Fruit fly (Drosophila melanogaster) whole organism, embryonic: ENCODE results near the gene CG34298.

Experiments
- B-H1 ChIP-seq: fragments of 200-800 bp; sonication (Bioruptor generic); IDR thresholded peaks from 3 replicates; pipeline ENCODE4 v1.3.6; 2022; ENCODE audit warnings: missing biosample characterization, missing genetic modification characterization
- BEAF-32 ChIP-seq: fragments of 200-800 bp; sonication (Bioruptor generic); optimal IDR thresholded peaks from 3 replicates; lab custom pipeline; 2017; ENCODE audit warnings: missing biosample characterization, missing genetic modification characterization, mild to moderate bottlenecking, moderate library complexity, missing genetic modification reagents
- Blimp-1 ChIP-seq: fragments of 200-800 bp; sonication (Bioruptor generic); optimal IDR thresholded peaks from 3 replicates; lab custom pipeline; 2018; ENCODE audit warnings: missing biosample characterization, missing genetic modification characterization, mild to moderate bottlenecking, moderate library complexity, missing genetic modification reagents
- C15 ChIP-seq: fragments of 200-800 bp; sonication (Bioruptor generic); IDR thresholded peaks from 3 replicates; pipeline ENCODE4 v1.3.6; 2022; ENCODE audit warnings: missing biosample characterization, missing genetic modification characterization
- CG10366 ChIP-seq: fragments of 200-800 bp; sonication (Bioruptor generic); IDR thresholded peaks from 2 replicates; pipeline ENCODE4 v1.3.6; 2022; ENCODE audit warnings: missing biosample characterization, missing genetic modification characterization
- CG10979 ChIP-seq: fragments of 200-800 bp; sonication (Bioruptor generic); optimal IDR thresholded peaks from 2 replicates; lab custom pipeline; 2018; ENCODE audit warnings: missing biosample characterization, mild to moderate bottlenecking, missing genetic modification characterization, moderate library complexity
- CG11504 ChIP-seq: fragments of 200-800 bp; sonication (Bioruptor generic); optimal IDR thresholded peaks from 3 replicates; lab custom pipeline; 2019; ENCODE audit warnings: missing biosample characterization, mild to moderate bottlenecking, missing genetic modification characterization, moderate library complexity
- CG12659 ChIP-seq: fragments of 200-800 bp; sonication (Bioruptor generic); optimal IDR thresholded peaks from 3 replicates; lab custom pipeline; 2017; ENCODE audit warnings: mild to moderate bottlenecking, missing biosample characterization, missing genetic modification reagents, missing genetic modification characterization
- CG12744 ChIP-seq: fragments of 200-800 bp; sonication (Bioruptor generic); optimal IDR thresholded peaks from 2 replicates; lab custom pipeline; 2016; ENCODE audit warnings: missing biosample characterization, missing genetic modification characterization
- CG12942 ChIP-seq: fragments of 200-800 bp; sonication (Bioruptor generic); optimal IDR thresholded peaks from 3 replicates; lab custom pipeline; 2016; ENCODE audit warnings: missing biosample characterization, missing genetic modification characterization
- CG13296 ChIP-seq: fragments of 200-800 bp; sonication (Bioruptor generic); optimal IDR thresholded peaks from 3 replicates; lab custom pipeline; 2018; ENCODE audit warnings: missing biosample characterization, mild to moderate bottlenecking, missing genetic modification characterization
- CG1603 ChIP-seq: fragments of 200-800 bp; sonication (Bioruptor generic); optimal IDR thresholded peaks from 2 replicates; lab custom pipeline; 2019; ENCODE audit warnings: missing biosample characterization, mild to moderate bottlenecking, missing genetic modification characterization, moderate library complexity
- CG16779 ChIP-seq: fragments of 200-800 bp; sonication (Bioruptor generic); IDR thresholded peaks from 2 replicates; pipeline ENCODE4 v1.3.6; 2022; ENCODE audit warnings: missing biosample characterization, missing genetic modification characterization
- CG16813 ChIP-seq: fragments of 200-800 bp; sonication (Bioruptor generic); IDR thresholded peaks from 3 replicates; pipeline ENCODE4 v1.3.6; 2022; ENCODE audit warnings: missing biosample characterization, missing genetic modification characterization; ENCODE audit not compliant: partially characterized antibody
- CG17912 ChIP-seq: fragments of 200-800 bp; sonication (Bioruptor generic); optimal IDR thresholded peaks from 2 replicates; lab custom pipeline; 2018; ENCODE audit warnings: missing biosample characterization, mild to moderate bottlenecking, missing genetic modification characterization
- CG18599 ChIP-seq: fragments of 200-800 bp; sonication (Bioruptor generic); optimal IDR thresholded peaks from 3 replicates; lab custom pipeline; 2017; ENCODE audit warnings: missing biosample characterization, missing genetic modification characterization, mild to moderate bottlenecking, moderate library complexity, missing genetic modification reagents
- CG4617 ChIP-seq: fragments of 200-800 bp; sonication (Bioruptor generic); optimal IDR thresholded peaks from 3 replicates; lab custom pipeline; 2016; ENCODE audit warnings: missing biosample characterization, missing genetic modification characterization, borderline replicate concordance
- CG6175 ChIP-seq: fragments of 200-800 bp; sonication (Bioruptor generic); IDR thresholded peaks from 3 replicates; pipeline ENCODE4 v1.3.6; 2022; ENCODE audit warnings: missing biosample characterization, missing genetic modification characterization
- CG8281 ChIP-seq: fragments of 200-800 bp; sonication (Bioruptor generic); optimal IDR thresholded peaks from 2 replicates; lab custom pipeline; 2018; ENCODE audit warnings: missing biosample characterization, mild to moderate bottlenecking, missing genetic modification characterization, moderate library complexity
- CG8944 ChIP-seq: fragments of 200-800 bp; sonication (Bioruptor generic); optimal IDR thresholded peaks from 3 replicates; lab custom pipeline; 2016; ENCODE audit warnings: missing biosample characterization, missing genetic modification characterization
- CG9215 ChIP-seq: fragments of 200-800 bp; sonication (Bioruptor generic); IDR thresholded peaks from 2 replicates; pipeline ENCODE4 v1.3.6; 2022; ENCODE audit warnings: missing biosample characterization, missing genetic modification characterization
- D ChIP-seq, 2 experiments: fragments of 200-800 bp in 1 of 2; fragments of >200 bp in 1 of 2; sonication (Bioruptor generic) in 1 of 2; optimal IDR thresholded peaks; 2 replicates in 1 of 2; 3 replicates in 1 of 2; lab custom pipeline; 2017; ENCODE audit warnings: mild to moderate bottlenecking in 1 of 2, missing biosample characterization in 1 of 2, missing genetic modification characterization in 1 of 2, missing genetic modification reagents in 1 of 2
- Fer3 ChIP-seq: fragments of 200-800 bp; sonication (Bioruptor generic); optimal IDR thresholded peaks from 2 replicates; lab custom pipeline; 2018; ENCODE audit warnings: missing biosample characterization, mild to moderate bottlenecking, missing genetic modification characterization, moderate library complexity
- Gsc ChIP-seq: fragments of 200-800 bp; sonication (Bioruptor generic); IDR thresholded peaks from 2 replicates; pipeline ENCODE4 v1.3.6; 2022; ENCODE audit warnings: missing biosample characterization, missing genetic modification characterization
- Hr39 ChIP-seq: fragments of >200 bp; optimal IDR thresholded peaks from 2 replicates; lab custom pipeline; 2017
- Lhr ChIP-seq: fragments of 200-800 bp; sonication (Bioruptor generic); optimal IDR thresholded peaks from 3 replicates; lab custom pipeline; 2017; ENCODE audit warnings: mild to moderate bottlenecking, missing biosample characterization, missing genetic modification reagents, missing genetic modification characterization
- Myb ChIP-seq: fragments of 200-800 bp; sonication (Bioruptor generic); optimal IDR thresholded peaks from 2 replicates; lab custom pipeline; 2016; ENCODE audit warnings: missing biosample characterization, missing genetic modification characterization
- Oli ChIP-seq: fragments of 200-800 bp; sonication (Bioruptor generic); optimal IDR thresholded peaks from 2 replicates; lab custom pipeline; 2018; ENCODE audit warnings: missing biosample characterization, mild to moderate bottlenecking, missing genetic modification characterization, moderate library complexity
- Sry-β ChIP-seq: fragments of 200-800 bp; sonication (Bioruptor generic); optimal IDR thresholded peaks from 2 replicates; lab custom pipeline; 2018; ENCODE audit warnings: missing biosample characterization, mild to moderate bottlenecking, missing genetic modification characterization, moderate library complexity
- TFAM ChIP-seq: fragments of 200-800 bp; sonication (Bioruptor generic); optimal IDR thresholded peaks from 2 replicates; lab custom pipeline; 2017; ENCODE audit warnings: missing biosample characterization, missing genetic modification characterization, inconsistent platforms
- ab ChIP-seq: fragments of 200-800 bp; sonication (Bioruptor generic); optimal IDR thresholded peaks from 2 replicates; lab custom pipeline; 2016; ENCODE audit warnings: missing biosample characterization, missing genetic modification characterization
- bab2 ChIP-seq: fragments of 200-800 bp; sonication (Bioruptor generic); optimal IDR thresholded peaks from 2 replicates; lab custom pipeline; 2016; ENCODE audit warnings: missing biosample characterization, missing genetic modification characterization
- bigmax ChIP-seq: fragments of 200-800 bp; sonication (Bioruptor generic); optimal IDR thresholded peaks from 2 replicates; lab custom pipeline; 2018; ENCODE audit warnings: missing biosample characterization, mild to moderate bottlenecking, missing genetic modification characterization
- danr ChIP-seq: fragments of 200-800 bp; sonication (Bioruptor generic); IDR thresholded peaks from 2 replicates; pipeline ENCODE4 v1.3.6; 2022; ENCODE audit warnings: missing biosample characterization, missing genetic modification characterization
- ewg ChIP-seq: fragments of 200-800 bp; sonication (Bioruptor generic); optimal IDR thresholded peaks from 3 replicates; lab custom pipeline; 2017; ENCODE audit warnings: mild to moderate bottlenecking, missing biosample characterization, missing genetic modification reagents, missing genetic modification characterization
- fd102C ChIP-seq: fragments of 200-800 bp; sonication (Bioruptor generic); optimal IDR thresholded peaks from 2 replicates; lab custom pipeline; 2018; ENCODE audit warnings: missing biosample characterization, mild to moderate bottlenecking, missing genetic modification characterization, moderate library complexity
- gem ChIP-seq: fragments of 200-800 bp; sonication (Bioruptor generic); optimal IDR thresholded peaks from 2 replicates; lab custom pipeline; 2019; ENCODE audit warnings: missing biosample characterization, mild to moderate bottlenecking, missing genetic modification characterization, moderate library complexity
- hkb ChIP-seq, 2 experiments: fragments of 200-800 bp in 1 of 2; fragments of >200 bp in 1 of 2; sonication (Bioruptor generic) in 1 of 2; IDR thresholded peaks in 1 of 2; optimal IDR thresholded peaks in 1 of 2; 2 replicates each; pipeline versions ENCODE4 v1.3.6 to Lab custom; 2017 to 2022; ENCODE audit warnings: missing biosample characterization in 1 of 2, missing genetic modification characterization in 1 of 2
- ken ChIP-seq: fragments of 200-800 bp; sonication (Bioruptor generic); IDR thresholded peaks from 3 replicates; pipeline ENCODE4 v1.3.6; 2022; ENCODE audit warnings: missing biosample characterization, missing genetic modification characterization
- lmd ChIP-seq: fragments of 200-800 bp; sonication (Bioruptor generic); IDR thresholded peaks from 2 replicates; pipeline ENCODE4 v1.3.6; 2022; ENCODE audit warnings: missing biosample characterization, missing genetic modification characterization
- nmo ChIP-seq: fragments of 200-800 bp; sonication (Bioruptor generic); optimal IDR thresholded peaks from 2 replicates; lab custom pipeline; 2018; ENCODE audit warnings: missing biosample characterization, mild to moderate bottlenecking, missing genetic modification characterization, moderate library complexity
- ranshi ChIP-seq: fragments of 200-800 bp; sonication (Bioruptor generic); IDR thresholded peaks from 2 replicates; pipeline ENCODE4 v1.3.6; 2022; ENCODE audit warnings: missing biosample characterization, missing genetic modification characterization
- repo ChIP-seq: fragments of 200-800 bp; sonication (Bioruptor generic); optimal IDR thresholded peaks from 2 replicates; lab custom pipeline; 2016; ENCODE audit warnings: missing biosample characterization, missing genetic modification characterization
- sc ChIP-seq, 3 experiments: fragments of >200 bp in 2 of 3; fragments of 200-800 bp in 1 of 3; sonication (Bioruptor generic) in 1 of 3; optimal IDR thresholded peaks; 2 replicates in 2 of 3; 3 replicates in 1 of 3; lab custom pipeline; 2017; ENCODE audit warnings: mild to moderate bottlenecking in 1 of 3, missing biosample characterization in 1 of 3, missing genetic modification characterization in 1 of 3, missing genetic modification reagents in 1 of 3
- sens ChIP-seq: fragments of 200-800 bp; sonication (Bioruptor generic); peaks from one replicate; lab custom pipeline; 2016; ENCODE audit warnings: missing biosample characterization, missing genetic modification characterization
- sob ChIP-seq: fragments of 200-800 bp; sonication (Bioruptor generic); IDR thresholded peaks from 2 replicates; pipeline ENCODE4 v1.3.6; 2022; ENCODE audit warnings: missing biosample characterization, missing genetic modification characterization
- tna ChIP-seq: fragments of 200-800 bp; sonication (Bioruptor generic); IDR thresholded peaks from 2 replicates; pipeline ENCODE4 v1.3.6; 2022; ENCODE audit warnings: missing biosample characterization, missing genetic modification characterization; ENCODE audit not compliant: partially characterized antibody
- toy ChIP-seq: fragments of 200-800 bp; sonication (Bioruptor generic); IDR thresholded peaks from 2 replicates; pipeline ENCODE4 v1.3.6; 2022; ENCODE audit warnings: missing biosample characterization, missing genetic modification characterization
- trh ChIP-seq: fragments of 200-800 bp; sonication (Bioruptor generic); optimal IDR thresholded peaks from 2 replicates; lab custom pipeline; 2016; ENCODE audit warnings: missing biosample characterization, missing genetic modification characterization
- wor ChIP-seq: fragments of 200-800 bp; sonication (Bioruptor generic); IDR thresholded peaks from 2 replicates; pipeline ENCODE4 v1.3.6; 2022; ENCODE audit warnings: missing biosample characterization, missing genetic modification characterization

CG34298 gene

dm6 chr3R:29978595-29978994 lies 21.0 kb upstream of the CG34298 start (continued):
- TF ChIP-seq B-H1 (no peak), ken (GFP tag; lab: Robert Waterston, UW) (no peak), Sry-β (GFP tag; lab: Kevin White, UChicago) (no peak), ewg (GFP tag; lab: Kevin White, UChicago) (no peak), lmd (peak; percentile 53), CG13296 (GFP tag; lab: Kevin White, UChicago) (no peak), sob (GFP tag; lab: Robert Waterston, UW) (no peak), CG8944 (GFP tag; lab: Kevin White, UChicago) (no peak), hkb (optimal IDR thresholded peaks at IDR 0.05; lab: Kevin White, UChicago) (no peak), hkb (GFP tag; IDR thresholded peaks at IDR 0.05; lab: Robert Waterston, UW) (peak; percentile 59), CG10366 (peak; percentile 27; the same call in 1 of the 2 replicates), trh (no peak), BEAF-32 (GFP tag; lab: Kevin White, UChicago) (no peak), bab2 (GFP tag; lab: Kevin White, UChicago) (no peak), repo (GFP tag; lab: Kevin White, UChicago) (no peak), danr (GFP tag; lab: Robert Waterston, UW) (0 out of 2 replicates have a peak, but pooled peaks have one; percentile 27), CG6175 (GFP tag; lab: Robert Waterston, UW) (no peak), CG10979 (tag; lab: Kevin White, UChicago) (no peak), ab (GFP tag; lab: Kevin White, UChicago) (no peak), Fer3 (tag; lab: Kevin White, UChicago) (peak; percentile 42), gem (tag; lab: Kevin White, UChicago) (peak; percentile 46), CG11504 (tag; lab: Kevin White, UChicago) (peak; percentile 53), D (optimal IDR thresholded peaks at IDR 0.05; lab: Kevin White, UChicago) (no peak), D (GFP tag; optimal IDR thresholded peaks at IDR 0.05; lab: Kevin White, UChicago) (no peak), CG16813 (GFP tag; lab: Robert Waterston, UW) (no peak), ranshi (peak; percentile 25; the same call in 1 of the 2 replicates), wor (no peak), CG8281 (tag; lab: Kevin White, UChicago) (no peak), CG12659 (GFP tag; lab: Kevin White, UChicago) (no peak), nmo (GFP tag; lab: Kevin White, UChicago) (no peak), Lhr (GFP tag; lab: Kevin White, UChicago) (no peak), CG16779 (GFP tag; lab: Robert Waterston, UW) (no peak), Oli (tag; lab: Kevin White, UChicago) (peak; percentile 9), CG9215 (GFP tag; lab: Robert Waterston, UW) (no peak), fd102C (GFP tag; lab: Kevin White, UChicago) (no peak), Myb (no peak), CG18599 (GFP tag; lab: Kevin White, UChicago) (peak; percentile 83), CG12744 (no peak), CG4617 (GFP tag; lab: Kevin White, UChicago) (no peak), toy (GFP tag; lab: Robert Waterston, UW) (no peak), TFAM (GFP tag; lab: Kevin White, UChicago) (no peak), sens (GFP tag; lab: Kevin White, UChicago) (peak; percentile 54), sc (optimal IDR thresholded peaks at IDR 0.05; lab: Kevin White, UChicago) (no peak), sc (GFP tag; optimal IDR thresholded peaks at IDR 0.05; lab: Kevin White, UChicago) (no peak), CG17912 (GFP tag; lab: Kevin White, UChicago) (no peak), CG12942 (GFP tag; lab: Kevin White, UChicago) (no peak), bigmax (no peak), Hr39 (lab: Kevin White, UChicago) (no peak), CG1603 (peak; percentile 41), Gsc (GFP tag; lab: Robert Waterston, UW) (no peak), C15 (GFP tag; lab: Robert Waterston, UW) (no peak), Blimp-1 (GFP tag; lab: Kevin White, UChicago) (peak; percentile 22), tna (no peak)
